Fruit fly (Drosophila melanogaster) whole organism, embryonic: Measurements from ENCODE around the gene CG31650.

Experiments
- BEAF-32 ChIP-seq: fragments of 200-800 bp; sonication (Bioruptor generic); optimal IDR thresholded peaks from 3 replicates; lab custom pipeline; 2017; ENCODE audit warnings: missing biosample characterization, missing genetic modification characterization, mild to moderate bottlenecking, moderate library complexity, missing genetic modification reagents
- CG11456 ChIP-seq: fragments of 200-800 bp; sonication (Bioruptor generic); IDR thresholded peaks from 3 replicates; pipeline ENCODE4 v1.3.6; 2022; ENCODE audit warnings: missing biosample characterization, missing genetic modification characterization
- CG11504 ChIP-seq: fragments of 200-800 bp; sonication (Bioruptor generic); optimal IDR thresholded peaks from 3 replicates; lab custom pipeline; 2019; ENCODE audit warnings: missing biosample characterization, mild to moderate bottlenecking, missing genetic modification characterization, moderate library complexity
- CG12391 ChIP-seq: fragments of 200-800 bp; sonication (Bioruptor generic); optimal IDR thresholded peaks from 3 replicates; lab custom pipeline; 2018; ENCODE audit warnings: missing biosample characterization, mild to moderate bottlenecking, missing genetic modification characterization, moderate library complexity
- CG14710 ChIP-seq: fragments of 200-800 bp; sonication (Bioruptor generic); optimal IDR thresholded peaks from 3 replicates; lab custom pipeline; 2019; ENCODE audit warnings: missing biosample characterization, mild to moderate bottlenecking, missing genetic modification characterization, moderate library complexity
- CG16813 ChIP-seq: fragments of 200-800 bp; sonication (Bioruptor generic); IDR thresholded peaks from 3 replicates; pipeline ENCODE4 v1.3.6; 2022; ENCODE audit warnings: missing biosample characterization, missing genetic modification characterization; ENCODE audit not compliant: partially characterized antibody
- CG17802 ChIP-seq: fragments of 200-800 bp; sonication (Bioruptor generic); optimal IDR thresholded peaks from 2 replicates; lab custom pipeline; 2018; ENCODE audit warnings: missing biosample characterization, mild to moderate bottlenecking, missing genetic modification characterization, moderate library complexity
- CG18764 ChIP-seq: fragments of 200-800 bp; sonication (Bioruptor generic); optimal IDR thresholded peaks from 3 replicates; lab custom pipeline; 2016; ENCODE audit warnings: missing biosample characterization, missing genetic modification characterization
- CG2116 ChIP-seq: fragments of 200-800 bp; sonication (Bioruptor generic); optimal IDR thresholded peaks from 3 replicates; lab custom pipeline; 2018; ENCODE audit warnings: missing biosample characterization, mild to moderate bottlenecking, missing genetic modification characterization
- CG2129 ChIP-seq: fragments of 200-800 bp; sonication (Bioruptor generic); IDR thresholded peaks from 2 replicates; pipeline ENCODE4 v1.3.6; 2022; ENCODE audit warnings: missing biosample characterization, missing genetic modification characterization; ENCODE audit not compliant: partially characterized antibody
- CG31441 ChIP-seq: fragments of 200-800 bp; sonication (Bioruptor generic); IDR thresholded peaks from 2 replicates; pipeline ENCODE4 v1.3.6; 2022; ENCODE audit warnings: missing biosample characterization, missing genetic modification characterization
- CG4617 ChIP-seq: fragments of 200-800 bp; sonication (Bioruptor generic); optimal IDR thresholded peaks from 3 replicates; lab custom pipeline; 2016; ENCODE audit warnings: missing biosample characterization, missing genetic modification characterization, borderline replicate concordance
- CG6791 ChIP-seq: fragments of 200-800 bp; sonication (Bioruptor generic); IDR thresholded peaks from 3 replicates; pipeline ENCODE4 v1.3.6; 2022; ENCODE audit warnings: missing biosample characterization, missing genetic modification characterization; ENCODE audit not compliant: partially characterized antibody
- CG7556 ChIP-seq: fragments of 200-800 bp; sonication (Bioruptor generic); optimal IDR thresholded peaks from 2 replicates; lab custom pipeline; 2017; ENCODE audit warnings: missing biosample characterization, mild to moderate bottlenecking, missing genetic modification characterization
- CG7963 ChIP-seq: fragments of 200-800 bp; sonication (Bioruptor generic); IDR thresholded peaks from 3 replicates; pipeline ENCODE4 v1.3.6; 2022; ENCODE audit warnings: missing biosample characterization, missing genetic modification characterization; ENCODE audit not compliant: partially characterized antibody
- CG8478 ChIP-seq: fragments of >200 bp; optimal IDR thresholded peaks from 2 replicates; lab custom pipeline; 2018
- Dll ChIP-seq: fragments of 200-800 bp; sonication (Bioruptor generic); IDR thresholded peaks from 4 replicates; pipeline ENCODE4 v1.3.6; 2022; ENCODE audit warnings: missing biosample characterization, missing genetic modification characterization; ENCODE audit not compliant: partially characterized antibody
- Doc3 ChIP-seq: fragments of 200-800 bp; sonication (Bioruptor generic); IDR thresholded peaks from 3 replicates; pipeline ENCODE4 v1.3.6; 2022; ENCODE audit warnings: missing biosample characterization, missing genetic modification characterization; ENCODE audit not compliant: partially characterized antibody
- Dref ChIP-seq: fragments of 200-800 bp; sonication (Bioruptor generic); IDR thresholded peaks from 2 replicates; pipeline ENCODE4 v1.3.6; 2022; ENCODE audit warnings: missing biosample characterization, missing genetic modification characterization
- E2f2 ChIP-seq: fragments of 200-800 bp; sonication (Bioruptor generic); IDR thresholded peaks from 2 replicates; pipeline ENCODE4 v1.3.6; 2022; ENCODE audit warnings: missing biosample characterization, missing genetic modification characterization
- Ets65A ChIP-seq: fragments of 200-800 bp; sonication (Bioruptor generic); peaks from one replicate; lab custom pipeline; 2016; ENCODE audit warnings: missing biosample characterization, missing genetic modification characterization
- GATAe ChIP-seq: fragments of 200-800 bp; sonication (Bioruptor generic); conservative IDR thresholded peaks from 2 replicates; pipeline ENCODE4 v1.3.6; 2022; ENCODE audit warnings: missing biosample characterization, missing genetic modification characterization
- HLH4C ChIP-seq: fragments of 200-800 bp; sonication (Bioruptor generic); IDR thresholded peaks from 3 replicates; pipeline ENCODE4 v1.3.6; 2022; ENCODE audit warnings: missing biosample characterization, missing genetic modification characterization; ENCODE audit not compliant: partially characterized antibody
- Lhr ChIP-seq: fragments of 200-800 bp; sonication (Bioruptor generic); optimal IDR thresholded peaks from 3 replicates; lab custom pipeline; 2017; ENCODE audit warnings: mild to moderate bottlenecking, missing biosample characterization, missing genetic modification reagents, missing genetic modification characterization
- MESR4 ChIP-seq: fragments of 200-800 bp; sonication (Bioruptor generic); optimal IDR thresholded peaks from 2 replicates; lab custom pipeline; 2018; ENCODE audit warnings: missing biosample characterization, mild to moderate bottlenecking, missing genetic modification characterization, moderate library complexity
- Max ChIP-seq: fragments of 200-800 bp; sonication (Bioruptor generic); optimal IDR thresholded peaks from 2 replicates; lab custom pipeline; 2016; ENCODE audit warnings: missing biosample characterization, mild to moderate bottlenecking, missing genetic modification characterization
- Mes4 ChIP-seq: fragments of 200-800 bp; sonication (Bioruptor generic); optimal IDR thresholded peaks from 2 replicates; lab custom pipeline; 2016; ENCODE audit warnings: missing biosample characterization, missing genetic modification characterization
- Myb ChIP-seq: fragments of 200-800 bp; sonication (Bioruptor generic); optimal IDR thresholded peaks from 2 replicates; lab custom pipeline; 2016; ENCODE audit warnings: missing biosample characterization, missing genetic modification characterization
- Opbp ChIP-seq: fragments of 200-800 bp; sonication (Bioruptor generic); IDR thresholded peaks from 3 replicates; pipeline ENCODE4 v1.3.6; 2022; ENCODE audit warnings: missing biosample characterization, missing genetic modification characterization; ENCODE audit not compliant: partially characterized antibody
- Rfx ChIP-seq: fragments of 200-800 bp; sonication (Bioruptor generic); IDR thresholded peaks from 2 replicates; pipeline ENCODE4 v1.3.6; 2022; ENCODE audit warnings: missing biosample characterization, missing genetic modification characterization
- amos ChIP-seq: fragments of 200-800 bp; sonication (Bioruptor generic); IDR thresholded peaks from 2 replicates; pipeline ENCODE4 v1.3.6; 2022; ENCODE audit warnings: missing biosample characterization, missing genetic modification characterization; ENCODE audit not compliant: partially characterized antibody
- az2 ChIP-seq: fragments of 200-800 bp; sonication (Bioruptor generic); optimal IDR thresholded peaks from 3 replicates; lab custom pipeline; 2016; ENCODE audit warnings: missing biosample characterization, missing genetic modification characterization
- cg ChIP-seq: fragments of 200-800 bp; sonication (Bioruptor generic); optimal IDR thresholded peaks from 3 replicates; lab custom pipeline; 2019; ENCODE audit warnings: missing biosample characterization, mild to moderate bottlenecking, missing genetic modification characterization, moderate library complexity
- fru ChIP-seq: fragments of >200 bp; optimal IDR thresholded peaks from 2 replicates; lab custom pipeline; 2017
- gfzf ChIP-seq: fragments of 200-800 bp; sonication (Bioruptor generic); optimal IDR thresholded peaks from 2 replicates; lab custom pipeline; 2016; ENCODE audit warnings: missing biosample characterization, mild to moderate bottlenecking, missing genetic modification characterization, moderate library complexity
- grn ChIP-seq: fragments of 200-800 bp; sonication (Bioruptor generic); optimal IDR thresholded peaks from 3 replicates; lab custom pipeline; 2017; ENCODE audit warnings: missing biosample characterization, missing genetic modification characterization
- inv ChIP-seq: fragments of 200-800 bp; sonication (Bioruptor generic); IDR thresholded peaks from 2 replicates; pipeline ENCODE4 v1.3.6; 2022; ENCODE audit warnings: missing biosample characterization, missing genetic modification characterization; ENCODE audit not compliant: partially characterized antibody
- knrl ChIP-seq: fragments of 200-800 bp; sonication (Bioruptor generic); IDR thresholded peaks from 3 replicates; pipeline ENCODE4 v1.3.6; 2022; ENCODE audit warnings: missing biosample characterization, missing genetic modification characterization; ENCODE audit not compliant: partially characterized antibody
- mam ChIP-seq: fragments of 200-800 bp; sonication (Bioruptor generic); optimal IDR thresholded peaks from 3 replicates; lab custom pipeline; 2016; ENCODE audit warnings: missing biosample characterization, missing genetic modification characterization
- mld ChIP-seq: fragments of 200-800 bp; sonication (Bioruptor generic); IDR thresholded peaks from 3 replicates; pipeline ENCODE4 v1.3.6; 2022; ENCODE audit warnings: missing biosample characterization, missing genetic modification characterization; ENCODE audit not compliant: partially characterized antibody
- row ChIP-seq: fragments of 200-800 bp; sonication (Bioruptor generic); IDR thresholded peaks from 3 replicates; pipeline ENCODE4 v1.3.6; 2022; ENCODE audit warnings: missing biosample characterization, missing genetic modification characterization
- sima ChIP-seq: fragments of 200-800 bp; sonication (Bioruptor generic); optimal IDR thresholded peaks from 2 replicates; lab custom pipeline; 2016; ENCODE audit warnings: missing biosample characterization, missing genetic modification characterization
- stc ChIP-seq: fragments of 200-800 bp; sonication (Bioruptor generic); IDR thresholded peaks from 2 replicates; pipeline ENCODE4 v1.3.6; 2022; ENCODE audit warnings: missing biosample characterization, missing genetic modification characterization
- stwl ChIP-seq: fragments of 200-800 bp; sonication (Bioruptor generic); optimal IDR thresholded peaks from 3 replicates; lab custom pipeline; 2018; ENCODE audit warnings: missing biosample characterization, mild to moderate bottlenecking, missing genetic modification characterization, moderate library complexity
- sug ChIP-seq: fragments of 200-800 bp; optimal IDR thresholded peaks from 2 replicates; lab custom pipeline; 2019; ENCODE audit warnings: missing biosample characterization, mild to moderate bottlenecking, missing genetic modification characterization, moderate library complexity
- unc-4 ChIP-seq: fragments of 200-800 bp; sonication (Bioruptor generic); IDR thresholded peaks from 2 replicates; pipeline ENCODE4 v1.3.6; 2022; ENCODE audit warnings: missing biosample characterization, missing genetic modification characterization; ENCODE audit not compliant: partially characterized antibody

CG31650 gene

DNA sequence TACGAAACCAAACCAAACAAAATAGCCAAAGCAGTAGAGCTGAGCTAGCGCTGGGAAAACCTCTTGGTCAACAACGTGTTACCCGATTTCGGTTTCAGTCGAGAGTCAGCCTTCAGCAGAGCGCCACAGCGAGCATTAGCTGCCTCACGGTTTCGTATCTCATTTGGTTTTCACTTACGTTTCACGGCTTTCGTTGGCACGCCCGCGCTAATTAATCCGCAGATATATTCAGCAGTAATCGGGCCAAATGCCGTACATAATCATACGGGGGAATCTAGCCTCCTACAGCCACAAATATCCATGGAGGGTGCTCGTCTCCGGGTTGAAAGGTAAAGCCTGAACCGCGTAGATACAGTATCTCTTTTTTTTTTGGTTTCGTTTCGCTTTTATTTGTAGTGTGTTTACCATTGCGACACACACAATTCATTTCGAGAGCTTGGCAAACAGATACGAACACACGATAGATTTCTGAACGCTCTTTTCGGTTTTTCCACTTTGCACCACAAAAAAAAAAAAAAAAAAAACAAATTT, at the start of gene CG31650 (continued):
- TF ChIP-seq Lhr (GFP tag; lab: Kevin White, UChicago) (no peak), Rfx (GFP tag; lab: Robert Waterston, UW) (peak; percentile 6; the same call in 1 of the 2 replicates), grn (GFP tag; lab: Kevin White, UChicago) (peak; percentile 69), Ets65A (GFP tag; lab: Kevin White, UChicago) (peak; percentile 32), cg (GFP tag; lab: Kevin White, UChicago) (peak; percentile 35)

DNA sequence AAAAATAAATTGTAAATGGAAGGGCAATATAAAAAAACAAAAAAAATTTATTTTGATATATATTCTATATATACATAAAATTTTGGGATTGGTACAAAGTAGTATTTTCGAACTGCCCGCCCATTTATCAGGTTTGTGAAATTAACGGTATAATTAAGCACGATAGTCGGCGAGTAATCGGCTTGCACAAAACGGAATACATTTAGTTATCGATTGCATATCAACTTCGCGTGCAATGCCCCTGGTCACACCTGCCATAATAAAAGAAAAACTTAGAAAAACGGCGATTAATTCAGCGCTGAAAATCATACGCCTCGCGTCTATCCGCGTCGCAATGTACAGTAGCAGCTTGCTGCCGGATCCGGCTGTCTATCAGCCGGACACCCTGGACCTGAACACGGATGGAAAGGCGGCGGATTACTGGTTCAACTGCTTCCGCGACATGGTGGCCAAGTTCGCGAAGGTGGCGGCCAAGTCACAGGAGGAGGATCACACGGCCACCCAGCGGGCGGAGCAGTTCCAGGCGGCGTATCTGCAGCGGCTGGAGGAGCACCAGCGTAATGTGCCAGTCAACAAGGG, 49.3 kb upstream of the CG31650 start, which contains the start of gene CG5828:
TSS of gene CG5828 (plus strand) at position 205 of the 579 bp plus-strand sequence.
- TF ChIP-seq Doc3 (GFP tag; lab: Robert Waterston, UW) (peak; percentile 67; the same call in 2 of the 3 replicates), CG12391 (tag; lab: Kevin White, UChicago) (peak; percentile 27), CG31441 (GFP tag; lab: Robert Waterston, UW) (peak; percentile 15; the same call in 1 of the 2 replicates), sima (GFP tag; lab: Kevin White, UChicago) (no peak), unc-4 (GFP tag; lab: Robert Waterston, UW) (peak; percentile 70; the same call in 1 of the 2 replicates), Mes4 (GFP tag; lab: Kevin White, UChicago) (no peak), CG7963 (peak; percentile 70), fru (lab: Kevin White, UChicago) (no peak), stc (GFP tag; lab: Robert Waterston, UW) (no peak), E2f2 (peak; percentile 45; the same call in 1 of the 2 replicates), mam (GFP tag; lab: Kevin White, UChicago) (no peak), stwl (peak; percentile 25), HLH4C (GFP tag; lab: Robert Waterston, UW) (peak; percentile 70), CG11504 (tag; lab: Kevin White, UChicago) (peak; percentile 22), CG14710 (peak; percentile 61), gfzf (GFP tag; lab: Kevin White, UChicago) (peak; percentile 61), Dll (GFP tag; lab: Robert Waterston, UW) (peak; percentile 74; the same call in 3 of the 4 replicates), Myb (peak; percentile 45), CG4617 (GFP tag; lab: Kevin White, UChicago) (peak; percentile 56), Dref (GFP tag; lab: Robert Waterston, UW) (peak; percentile 76), knrl (GFP tag; lab: Robert Waterston, UW) (peak; percentile 71; the same call in 2 of the 3 replicates), az2 (no peak), Max (GFP tag; lab: Kevin White, UChicago) (no peak), CG2116 (GFP tag; lab: Kevin White, UChicago) (peak; percentile 85), sug (tag; lab: Kevin White, UChicago) (no peak), row (GFP tag; lab: Robert Waterston, UW) (peak; percentile 69), CG7556 (GFP tag; lab: Kevin White, UChicago) (no peak), CG17802 (no peak), MESR4 (GFP tag; lab: Kevin White, UChicago) (peak; percentile 79), inv (GFP tag; lab: Robert Waterston, UW) (peak; percentile 54), CG16813 (GFP tag; lab: Robert Waterston, UW) (peak; percentile 77), CG8478 (lab: Kevin White, UChicago) (no peak), Opbp (GFP tag; lab: Robert Waterston, UW) (peak; percentile 77), CG2129 (peak; percentile 30; the same call in 1 of the 2 replicates), amos (GFP tag; lab: Robert Waterston, UW) (peak; percentile 73), CG18764 (GFP tag; lab: Kevin White, UChicago) (no peak), mld (peak; percentile 51; the same call in 1 of the 3 replicates), GATAe (GFP tag; lab: Robert Waterston, UW) (no peak), CG6791 (peak; percentile 73), CG11456 (GFP tag; lab: Robert Waterston, UW) (no peak), BEAF-32 (GFP tag; lab: Kevin White, UChicago) (peak; percentile 84)
